Worm (Caenorhabditis elegans) whole organism, L4 larva: ENCODE measurements around the gene F46E10.2.

Experiments
- F44E2.7 ChIP-seq: fragments of 200-800 bp; sonication (Bioruptor generic); IDR thresholded peaks from 2 replicates; pipeline ENCODE4 v2.1.2; 2022; ENCODE audit warnings: missing genetic modification characterization, missing compliant biosample characterization
- Y48G9A.11 ChIP-seq: fragments of 200-800 bp; sonication (Bioruptor generic); IDR thresholded peaks from 2 replicates; pipeline ENCODE4 v1.3.6; 2022; ENCODE audit warnings: missing genetic modification reagents, missing genetic modification characterization, missing compliant biosample characterization
- ZK337.2 ChIP-seq: fragments of 200-800 bp; sonication (Bioruptor generic); IDR thresholded peaks from 2 replicates; pipeline ENCODE4 v1.3.6; 2022; ENCODE audit warnings: missing genetic modification reagents, missing genetic modification characterization, missing compliant biosample characterization
- ZK546.5 ChIP-seq, 2 experiments: sonication (generic microtip); optimal IDR thresholded peaks; 2 replicates each; lab custom pipeline; 2017; ENCODE audit warnings: missing biosample characterization in 2 of 2, missing genetic modification characterization in 2 of 2
- ama-1 ChIP-seq: fragments of 150-350 bp; optimal IDR thresholded peaks from 2 replicates; lab custom pipeline; 2014; ENCODE audit warnings: inconsistent platforms, mixed read lengths
- ceh-20 ChIP-seq: fragments of 200-800 bp; sonication (Bioruptor generic); IDR thresholded peaks from 2 replicates; pipeline ENCODE4 v1.3.6; 2022; ENCODE audit warnings: missing genetic modification reagents, missing genetic modification characterization, missing compliant biosample characterization
- ceh-28 ChIP-seq: fragments of 150-350 bp; optimal IDR thresholded peaks from 2 replicates; lab custom pipeline; 2014; ENCODE audit warnings: missing biosample characterization, missing genetic modification reagents, missing genetic modification characterization
- ceh-44 ChIP-seq: fragments of 200-800 bp; sonication (Bioruptor generic); IDR thresholded peaks from 2 replicates; pipeline ENCODE4 v1.3.6; 2022; ENCODE audit warnings: missing genetic modification reagents, missing genetic modification characterization, missing compliant biosample characterization
- ctbp-1 ChIP-seq: fragments of 200-800 bp; sonication (Bioruptor generic); IDR thresholded peaks from 2 replicates; pipeline ENCODE4 v1.3.6; 2022; ENCODE audit warnings: missing genetic modification reagents, missing genetic modification characterization, missing compliant biosample characterization
- daf-16 ChIP-seq, 3 experiments: sonication (generic microtip); optimal IDR thresholded peaks; 2 replicates each; lab custom pipeline; 2016 to 2017; ENCODE audit warnings: missing genetic modification characterization in 3 of 3, missing genetic modification reagents in 3 of 3, mild to moderate bottlenecking in 2 of 3, missing compliant biosample characterization in 2 of 3, missing biosample characterization in 1 of 3, moderate library complexity in 1 of 3
- daf-19 ChIP-seq: fragments of 200-800 bp; sonication (Bioruptor generic); conservative IDR thresholded peaks from 2 replicates; pipeline ENCODE4 v1.3.6; 2022; ENCODE audit warnings: missing genetic modification characterization, missing compliant biosample characterization
- dmd-6 ChIP-seq: fragments of 200-800 bp; sonication (Bioruptor generic); IDR thresholded peaks from 2 replicates; pipeline ENCODE4 v1.3.6; 2022; ENCODE audit warnings: missing genetic modification reagents, missing genetic modification characterization, missing compliant biosample characterization
- duxl-1 ChIP-seq: sonication (generic microtip); optimal IDR thresholded peaks from 2 replicates; lab custom pipeline; 2016; ENCODE audit warnings: mild to moderate bottlenecking, missing genetic modification characterization, moderate library complexity, missing compliant biosample characterization; ENCODE audit not compliant: poor library complexity
- dve-1 ChIP-seq: sonication (generic microtip); optimal IDR thresholded peaks from 2 replicates; lab custom pipeline; 2017; ENCODE audit warnings: antibody characterized with exemption, mild to moderate bottlenecking, missing genetic modification characterization, missing compliant biosample characterization; ENCODE audit not compliant: insufficient read depth
- gei-8 ChIP-seq: fragments of 200-800 bp; sonication (Bioruptor generic); optimal IDR thresholded peaks from 2 replicates; lab custom pipeline; 2018; ENCODE audit warnings: mild to moderate bottlenecking, missing genetic modification characterization, missing compliant biosample characterization
- hlh-11 ChIP-seq: fragments of 200-800 bp; sonication (Bioruptor generic); optimal IDR thresholded peaks from 2 replicates; lab custom pipeline; 2018; ENCODE audit warnings: mild to moderate bottlenecking, missing genetic modification characterization, missing compliant biosample characterization
- hlh-30 ChIP-seq: sonication (generic microtip); optimal IDR thresholded peaks from 2 replicates; lab custom pipeline; 2017; ENCODE audit warnings: antibody characterized with exemption, mild to moderate bottlenecking, missing genetic modification characterization, missing compliant biosample characterization; ENCODE audit not compliant: insufficient read depth
- jun-1 ChIP-seq: fragments of 150-350 bp; optimal IDR thresholded peaks from 2 replicates; lab custom pipeline; 2014; ENCODE audit warnings: missing biosample characterization, missing genetic modification reagents, missing genetic modification characterization
- lim-7 ChIP-seq: fragments of 200-800 bp; sonication (Bioruptor generic); IDR thresholded peaks from 2 replicates; pipeline ENCODE4 v1.3.6; 2022; ENCODE audit warnings: missing genetic modification characterization, missing compliant biosample characterization
- lin-13 ChIP-seq: fragments of 150-350 bp; optimal IDR thresholded peaks from 2 replicates; lab custom pipeline; 2014; ENCODE audit warnings: missing biosample characterization, missing genetic modification reagents, missing genetic modification characterization
- lin-29 ChIP-seq: fragments of 200-800 bp; sonication (Bioruptor generic); IDR thresholded peaks from 2 replicates; pipeline ENCODE4 v1.3.6; 2022; ENCODE audit warnings: missing genetic modification reagents, missing genetic modification characterization, missing compliant biosample characterization
- madf-5 ChIP-seq, 2 experiments: fragments of 200-800 bp; sonication (Bioruptor generic); IDR thresholded peaks; 2 replicates each; pipeline ENCODE4 v1.3.6; 2022; ENCODE audit warnings: missing compliant biosample characterization in 2 of 2, missing genetic modification characterization in 2 of 2
- madf-9 ChIP-seq: fragments of 200-800 bp; sonication (Bioruptor generic); conservative IDR thresholded peaks from 2 replicates; pipeline ENCODE4 v1.3.6; 2022; ENCODE audit warnings: missing genetic modification reagents, missing genetic modification characterization, missing compliant biosample characterization
- mdl-1 ChIP-seq, 2 experiments: fragments of 150-350 bp in 1 of 2; sonication (generic microtip) in 1 of 2; optimal IDR thresholded peaks; 2 replicates each; lab custom pipeline; 2014 to 2017; ENCODE audit warnings: missing biosample characterization in 2 of 2, missing genetic modification characterization in 2 of 2
- mdt-29 ChIP-seq: fragments of 200-800 bp; sonication (Bioruptor generic); IDR thresholded peaks from 2 replicates; pipeline ENCODE4 v1.3.6; 2022; ENCODE audit warnings: missing genetic modification reagents, missing genetic modification characterization, missing compliant biosample characterization
- mep-1 ChIP-seq: fragments of 150-350 bp; sonication (generic microtip); optimal IDR thresholded peaks from 3 replicates; lab custom pipeline; 2014; ENCODE audit warnings: missing biosample characterization, missing genetic modification characterization
- mxl-3 ChIP-seq: fragments of 200-800 bp; sonication (Bioruptor generic); optimal IDR thresholded peaks from 2 replicates; lab custom pipeline; 2018; ENCODE audit warnings: mild to moderate bottlenecking, missing genetic modification characterization, missing compliant biosample characterization
- nhr-10 ChIP-seq: fragments of 150-350 bp; optimal IDR thresholded peaks from 2 replicates; lab custom pipeline; 2014; ENCODE audit warnings: missing biosample characterization, missing genetic modification characterization
- nhr-102 ChIP-seq: sonication (generic microtip); optimal IDR thresholded peaks from 2 replicates; lab custom pipeline; 2016; ENCODE audit warnings: mild to moderate bottlenecking, missing genetic modification characterization, moderate library complexity, missing compliant biosample characterization
- nhr-111 ChIP-seq: fragments of 200-800 bp; sonication (Bioruptor generic); optimal IDR thresholded peaks from 2 replicates; lab custom pipeline; 2018; ENCODE audit warnings: mild to moderate bottlenecking, missing genetic modification characterization, missing compliant biosample characterization
- nhr-28 ChIP-seq: fragments of 150-350 bp; optimal IDR thresholded peaks from 2 replicates; lab custom pipeline; 2014; ENCODE audit warnings: missing biosample characterization, missing genetic modification characterization
- nhr-42 ChIP-seq: fragments of 200-800 bp; sonication (Bioruptor generic); IDR thresholded peaks from 2 replicates; pipeline ENCODE4 v1.3.6; 2022; ENCODE audit warnings: missing genetic modification characterization, missing compliant biosample characterization
- nhr-48 ChIP-seq: sonication (generic microtip); optimal IDR thresholded peaks from 2 replicates; lab custom pipeline; 2016; ENCODE audit warnings: mild to moderate bottlenecking, missing genetic modification characterization, missing compliant biosample characterization
- nhr-6 ChIP-seq: fragments of 150-350 bp; optimal IDR thresholded peaks from 2 replicates; lab custom pipeline; 2014; ENCODE audit warnings: missing biosample characterization, missing genetic modification characterization
- nhr-77 ChIP-seq: fragments of 150-350 bp; optimal IDR thresholded peaks from 2 replicates; lab custom pipeline; 2014; ENCODE audit warnings: missing biosample characterization, missing genetic modification characterization
- pqm-1 ChIP-seq: sonication (generic microtip); optimal IDR thresholded peaks from 2 replicates; lab custom pipeline; 2017; ENCODE audit warnings: missing biosample characterization, missing genetic modification characterization
- set-16 ChIP-seq: fragments of 200-800 bp; sonication (Bioruptor generic); IDR thresholded peaks from 2 replicates; pipeline ENCODE4 v1.3.6; 2022; ENCODE audit warnings: missing genetic modification reagents, missing genetic modification characterization, missing compliant biosample characterization
- skn-1 ChIP-seq: fragments of 150-350 bp; optimal IDR thresholded peaks from 2 replicates; lab custom pipeline; 2014; ENCODE audit warnings: missing biosample characterization, missing genetic modification characterization
- unc-130 ChIP-seq: sonication (generic microtip); optimal IDR thresholded peaks from 2 replicates; lab custom pipeline; 2016; ENCODE audit warnings: missing genetic modification reagents, missing genetic modification characterization, missing compliant biosample characterization
- unc-39 ChIP-seq: sonication (generic microtip); optimal IDR thresholded peaks from 2 replicates; lab custom pipeline; 2017; ENCODE audit warnings: missing biosample characterization, missing genetic modification characterization
- unc-62 ChIP-seq, 3 experiments: fragments of 150-350 bp in 1 of 3; sonication (generic microtip); optimal IDR thresholded peaks in 2 of 3; peaks in 1 of 3; 1 replicate in 1 of 3; 2 replicates in 2 of 3; lab custom pipeline; 2014 to 2017; ENCODE audit warnings: missing biosample characterization in 3 of 3, missing genetic modification characterization in 3 of 3, missing genetic modification reagents in 3 of 3, missing genotype in 1 of 3
- vab-7 ChIP-seq: fragments of 200-800 bp; sonication (Bioruptor generic); IDR thresholded peaks from 2 replicates; pipeline ENCODE4 v1.3.6; 2022; ENCODE audit warnings: missing genetic modification reagents, missing genetic modification characterization, missing compliant biosample characterization
- zag-1 ChIP-seq: fragments of 150-350 bp; optimal IDR thresholded peaks from 2 replicates; lab custom pipeline; 2014; ENCODE audit warnings: missing biosample characterization, missing genetic modification characterization
- zfp-3 ChIP-seq: fragments of 200-800 bp; sonication (Bioruptor generic); conservative IDR thresholded peaks from 2 replicates; pipeline ENCODE4 v1.3.6; 2022; ENCODE audit warnings: missing genetic modification reagents, missing genetic modification characterization, missing compliant biosample characterization

Gene F46E10.2

DNA sequence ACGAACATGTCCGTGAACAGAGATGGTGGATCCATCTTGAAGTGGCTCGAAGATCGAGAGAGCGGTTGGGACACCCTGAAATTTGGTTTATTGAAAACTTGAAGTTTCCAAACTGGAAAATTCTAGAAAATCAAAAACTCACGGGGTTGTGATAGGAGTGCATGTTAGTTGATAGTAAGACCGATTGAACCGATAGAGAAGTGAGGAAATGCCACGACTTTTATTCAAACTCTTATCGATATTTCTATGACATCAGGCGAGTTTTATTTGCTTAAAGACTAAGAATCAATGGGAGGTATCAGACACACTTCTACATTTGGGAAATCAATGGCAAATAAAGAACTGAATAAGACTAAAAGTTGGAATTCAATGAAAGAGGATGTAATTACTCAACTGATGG, 31.4 kb upstream of the F46E10.2 start, which contains the start of gene lec-10 (continued):
- TF ChIP-seq ama-1 (lab: Kevin White, UChicago): no peak
- no peak for TF ChIP-seq ctbp-1 (GFP tag; lab: Robert Waterston, UW)
- peak; percentile 92 for TF ChIP-seq pqm-1 (tag; lab: Kevin White, UChicago)
- TF ChIP-seq zfp-3 (GFP tag; lab: Robert Waterston, UW): no peak
- no peak for TF ChIP-seq nhr-42
- no peak for TF ChIP-seq lin-29 (GFP tag; lab: Robert Waterston, UW)
- TF ChIP-seq hlh-30 (tag; lab: Kevin White, UChicago): peak; percentile 35
- no peak for TF ChIP-seq unc-62 (GFP tag; optimal IDR thresholded peaks at IDR 0.05 in 1 of 2; lab: Kevin White, UChicago)
- TF ChIP-seq unc-62 (tag; optimal IDR thresholded peaks at IDR 0.05; lab: Kevin White, UChicago): no peak
- TF ChIP-seq Y48G9A.11 (GFP tag; lab: Robert Waterston, UW): no peak
- peak; percentile 6 for TF ChIP-seq lin-13
- TF ChIP-seq madf-9: no peak
- peak; percentile 70 for TF ChIP-seq nhr-77 (tag; lab: Kevin White, UChicago)

DNA sequence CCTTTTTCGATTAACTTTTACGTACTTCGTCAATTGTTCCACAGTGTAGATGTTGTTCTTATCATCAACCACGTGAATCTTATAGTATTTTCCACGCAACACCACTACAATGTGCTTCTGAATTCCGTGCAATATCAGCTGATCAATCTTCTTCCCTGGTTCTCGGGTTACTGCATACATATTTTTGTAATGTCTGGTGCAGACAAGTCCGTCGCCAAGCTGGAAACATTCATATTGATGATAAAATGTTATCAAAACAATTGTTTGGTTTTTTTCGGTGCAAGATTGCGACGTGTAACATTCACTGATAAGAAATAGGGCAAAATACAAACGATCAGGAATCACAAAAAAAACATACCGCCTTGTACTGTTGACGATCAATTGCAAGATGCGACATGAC, 27.7 kb upstream of the F46E10.2 start:
- TF ChIP-seq hlh-11 (tag; lab: Kevin White, UChicago): peak; percentile 58
- no peak for TF ChIP-seq nhr-102
- TF ChIP-seq daf-16 (GFP tag; optimal IDR thresholded peaks at IDR 0.05; lab: Kevin White, UChicago): no peak
- TF ChIP-seq daf-16 (tag; optimal IDR thresholded peaks at IDR 0.05; lab: Kevin White, UChicago): peak; percentile 59
- no peak for TF ChIP-seq nhr-42
- peak; percentile 48 for TF ChIP-seq hlh-30 (tag; lab: Kevin White, UChicago)
- peak; percentile 62 for TF ChIP-seq dmd-6
- TF ChIP-seq dve-1: peak; percentile 12
- peak in 1 of 2 experiments; percentile 8 for TF ChIP-seq mdl-1 (tag; optimal IDR thresholded peaks at IDR 0.05; lab: Kevin White, UChicago)
- peak; percentile 34 for TF ChIP-seq nhr-28
- no peak for TF ChIP-seq mxl-3
- TF ChIP-seq unc-62 (GFP tag; optimal IDR thresholded peaks at IDR 0.05 in 1 of 2; lab: Kevin White, UChicago): peak in 1 of 2 experiments; percentile 96
- TF ChIP-seq unc-62 (tag; optimal IDR thresholded peaks at IDR 0.05; lab: Kevin White, UChicago): no peak
- peak; percentile 13 for TF ChIP-seq pqm-1 (tag; lab: Kevin White, UChicago)

DNA sequence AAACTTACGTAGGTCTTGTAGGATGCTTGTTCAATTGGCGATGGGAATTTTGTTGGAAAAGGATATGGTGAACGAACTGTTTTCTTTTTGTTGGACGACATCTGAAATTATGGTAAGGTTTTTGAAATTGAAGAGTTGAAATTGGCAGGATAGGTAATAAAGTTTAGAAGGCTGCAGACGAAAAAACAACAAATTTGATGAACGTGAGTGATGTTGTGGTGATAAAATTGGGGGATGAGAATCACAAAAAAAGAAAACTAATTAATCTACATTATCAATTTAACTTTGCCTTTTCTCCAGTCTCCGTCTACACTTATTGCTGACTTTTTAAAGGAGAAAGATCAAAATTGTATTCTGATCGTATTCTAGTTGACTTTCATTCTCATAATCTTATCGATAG, 26.4 kb upstream of the F46E10.2 start, which contains the start of gene cpt-6:
Gene cpt-6 (minus strand): TSS at position 101 of the 400 bp plus-strand sequence.
- TF ChIP-seq nhr-6 (tag; lab: Kevin White, UChicago) (no peak), nhr-42 (no peak), vab-7 (GFP tag; lab: Robert Waterston, UW) (no peak), mdt-29 (GFP tag; lab: Robert Waterston, UW) (no peak), nhr-10 (tag; lab: Kevin White, UChicago) (no peak), ceh-28 (tag; lab: Kevin White, UChicago) (no peak), nhr-102 (no peak), F44E2.7 (no peak), zag-1 (tag; lab: Kevin White, UChicago) (no peak), ceh-44 (GFP tag; lab: Robert Waterston, UW) (no peak), set-16 (GFP tag; lab: Robert Waterston, UW) (no peak), jun-1 (tag; lab: Kevin White, UChicago) (no peak), daf-19 (GFP tag; lab: Robert Waterston, UW) (no peak), nhr-48 (tag; lab: Kevin White, UChicago) (no peak), lin-13 (no peak), lim-7 (no peak), nhr-111 (GFP tag; lab: Kevin White, UChicago) (no peak)

DNA sequence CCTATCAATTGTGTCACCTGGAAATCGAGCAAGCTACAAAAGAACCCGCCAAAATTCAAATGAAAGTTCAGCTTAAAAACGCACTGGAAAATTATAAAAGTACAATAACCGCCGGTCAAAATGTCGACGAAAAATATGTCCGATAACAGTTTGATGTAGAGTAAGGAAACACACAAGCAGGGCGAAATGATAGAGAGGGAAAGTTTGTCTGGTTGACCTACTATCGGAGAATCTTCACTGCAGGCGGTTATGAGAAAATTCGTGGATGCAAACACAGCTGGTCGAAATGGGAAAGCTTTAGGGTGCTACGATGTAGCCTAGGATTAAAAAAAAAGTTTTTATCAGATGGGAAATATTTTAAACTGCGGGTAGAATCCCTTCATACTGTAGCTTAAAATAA, 24.9 kb upstream of the F46E10.2 start:
- TF ChIP-seq daf-16 (GFP tag; optimal IDR thresholded peaks at IDR 0.05; lab: Kevin White, UChicago) (no peak), daf-16 (tag; optimal IDR thresholded peaks at IDR 0.05; lab: Kevin White, UChicago) (peak; percentile 8), lim-7 (no peak), ZK337.2 (GFP tag; lab: Robert Waterston, UW) (no peak), Y48G9A.11 (GFP tag; lab: Robert Waterston, UW) (no peak), hlh-11 (tag; lab: Kevin White, UChicago) (peak; percentile 2), madf-9 (no peak), ceh-20 (no peak), unc-130 (GFP tag; lab: Kevin White, UChicago) (no peak), duxl-1 (tag; lab: Kevin White, UChicago) (no peak), nhr-102 (no peak), hlh-30 (tag; lab: Kevin White, UChicago) (no peak), ZK546.5 (tag; optimal IDR thresholded peaks at IDR 0.05; lab: Kevin White, UChicago) (no peak), set-16 (GFP tag; lab: Robert Waterston, UW) (no peak), skn-1 (no peak), gei-8 (GFP tag; lab: Kevin White, UChicago) (no peak), unc-39 (no peak), daf-19 (GFP tag; lab: Robert Waterston, UW) (no peak), nhr-28 (peak; percentile 7), mep-1 (tag; lab: Kevin White, UChicago) (no peak), madf-5 (GFP tag; IDR thresholded peaks at IDR 0.05; lab: Robert Waterston, UW) (no peak)
